Worm (Caenorhabditis elegans): ENCODE results near the gene irld-2.

DNA sequence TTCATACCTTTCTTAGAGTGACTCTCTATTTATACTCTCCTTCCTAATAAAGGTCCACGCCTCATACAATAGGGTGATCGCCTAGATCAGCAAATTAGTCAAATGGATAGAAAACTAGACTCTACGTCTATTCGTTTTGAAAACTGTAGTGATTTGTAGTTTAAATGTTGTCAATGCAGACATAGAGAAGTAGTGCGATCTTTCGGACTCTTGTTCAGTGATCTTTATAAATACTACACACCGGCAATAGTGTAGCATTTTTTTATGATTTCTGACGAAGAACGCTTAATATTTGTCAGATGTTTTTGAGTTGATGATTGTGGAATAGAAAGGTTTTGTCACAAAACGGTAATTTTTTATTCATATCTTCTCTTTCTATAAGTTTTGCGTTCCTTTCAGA is 16.4 kb upstream of the irld-2 start:
- TF ChIP-seq C08G9.2 (tag; optimal IDR thresholded peaks at IDR 0.05) = no peak
- no peak for TF ChIP-seq pros-1 (tag; optimal IDR thresholded peaks at IDR 0.05)
